Fruit fly (Drosophila melanogaster) whole organism, embryonic: Measurements from ENCODE around the gene inaE.

Source experiments
- Awh ChIP-seq: fragments of 200-800 bp; sonication (Bioruptor generic); IDR thresholded peaks from 2 replicates; pipeline ENCODE4, ENCODE4 v1.3.6; 2022; ENCODE audit warnings: missing biosample characterization, missing genetic modification characterization
- Bdp1 ChIP-seq: fragments of 200-800 bp; sonication (Bioruptor generic); optimal IDR thresholded peaks from 3 replicates; lab custom pipeline; 2016; ENCODE audit warnings: missing biosample characterization, missing genetic modification characterization
- CG10147 ChIP-seq: fragments of 200-800 bp; sonication (Bioruptor generic); optimal IDR thresholded peaks from 2 replicates; lab custom pipeline; 2019; ENCODE audit warnings: missing biosample characterization, mild to moderate bottlenecking, missing genetic modification characterization, moderate library complexity
- CG11695 ChIP-seq: fragments of 200-800 bp; sonication (Bioruptor generic); IDR thresholded peaks from 3 replicates; pipeline ENCODE4 v1.3.6; 2022; ENCODE audit warnings: missing biosample characterization, missing genetic modification characterization
- CG14710 ChIP-seq: fragments of 200-800 bp; sonication (Bioruptor generic); optimal IDR thresholded peaks from 3 replicates; lab custom pipeline; 2019; ENCODE audit warnings: missing biosample characterization, mild to moderate bottlenecking, missing genetic modification characterization, moderate library complexity
- CG14860 ChIP-seq: fragments of 200-800 bp; sonication (Bioruptor generic); IDR thresholded peaks from 3 replicates; pipeline ENCODE4 v1.3.6; 2022; ENCODE audit warnings: missing biosample characterization, missing genetic modification characterization; ENCODE audit not compliant: partially characterized antibody
- CG17359 ChIP-seq: fragments of 200-800 bp; sonication (Bioruptor generic); optimal IDR thresholded peaks from 3 replicates; lab custom pipeline; 2018; ENCODE audit warnings: missing biosample characterization, mild to moderate bottlenecking, missing genetic modification characterization, moderate library complexity
- CG17802 ChIP-seq: fragments of 200-800 bp; sonication (Bioruptor generic); optimal IDR thresholded peaks from 2 replicates; lab custom pipeline; 2018; ENCODE audit warnings: missing biosample characterization, mild to moderate bottlenecking, missing genetic modification characterization, moderate library complexity
- CG18599 ChIP-seq: fragments of 200-800 bp; sonication (Bioruptor generic); optimal IDR thresholded peaks from 3 replicates; lab custom pipeline; 2017; ENCODE audit warnings: missing biosample characterization, missing genetic modification characterization, mild to moderate bottlenecking, moderate library complexity, missing genetic modification reagents
- CG2116 ChIP-seq: fragments of 200-800 bp; sonication (Bioruptor generic); optimal IDR thresholded peaks from 3 replicates; lab custom pipeline; 2018; ENCODE audit warnings: missing biosample characterization, mild to moderate bottlenecking, missing genetic modification characterization
- CG2875 ChIP-seq: fragments of 200-800 bp; sonication (Bioruptor generic); optimal IDR thresholded peaks from 2 replicates; lab custom pipeline; 2017; ENCODE audit warnings: missing biosample characterization, mild to moderate bottlenecking, missing genetic modification characterization, missing genetic modification reagents
- CG34422 ChIP-seq: fragments of 200-800 bp; sonication (Bioruptor generic); IDR thresholded peaks from 3 replicates; pipeline ENCODE4 v1.3.6; 2022; ENCODE audit warnings: missing biosample characterization, missing genetic modification characterization
- CG4404 ChIP-seq: fragments of 200-800 bp; sonication (Bioruptor generic); IDR thresholded peaks from 2 replicates; pipeline ENCODE4 v1.3.6; 2022; ENCODE audit warnings: missing biosample characterization, missing genetic modification characterization
- CG4820 ChIP-seq: fragments of 200-800 bp; sonication (Bioruptor generic); optimal IDR thresholded peaks from 3 replicates; lab custom pipeline; 2016; ENCODE audit warnings: missing biosample characterization, missing genetic modification characterization
- CG6175 ChIP-seq: fragments of 200-800 bp; sonication (Bioruptor generic); IDR thresholded peaks from 3 replicates; pipeline ENCODE4 v1.3.6; 2022; ENCODE audit warnings: missing biosample characterization, missing genetic modification characterization
- CG7745 ChIP-seq: fragments of 200-800 bp; sonication (Bioruptor generic); optimal IDR thresholded peaks from 2 replicates; lab custom pipeline; 2018; ENCODE audit warnings: missing biosample characterization, mild to moderate bottlenecking, missing genetic modification characterization, moderate library complexity
- CG7928 ChIP-seq: fragments of 200-800 bp; sonication (Bioruptor generic); optimal IDR thresholded peaks from 2 replicates; lab custom pipeline; 2017; ENCODE audit warnings: missing biosample characterization, mild to moderate bottlenecking, missing genetic modification characterization
- CG8765 ChIP-seq: fragments of 200-800 bp; sonication (Bioruptor generic); IDR thresholded peaks from 2 replicates; pipeline ENCODE4 v1.3.6; 2022; ENCODE audit warnings: missing biosample characterization, missing genetic modification characterization
- CG9437 ChIP-seq: fragments of 200-800 bp; sonication (Bioruptor generic); optimal IDR thresholded peaks from 2 replicates; lab custom pipeline; 2018; ENCODE audit warnings: missing biosample characterization, mild to moderate bottlenecking, missing genetic modification characterization
- CG9727 ChIP-seq: fragments of 200-800 bp; sonication (Bioruptor generic); optimal IDR thresholded peaks from 3 replicates; lab custom pipeline; 2017; ENCODE audit warnings: missing biosample characterization, mild to moderate bottlenecking, missing genetic modification characterization
- CoRest ChIP-seq: fragments of 200-800 bp; sonication (Bioruptor generic); optimal IDR thresholded peaks from 3 replicates; lab custom pipeline; 2018; ENCODE audit warnings: missing biosample characterization, mild to moderate bottlenecking, missing genetic modification characterization, moderate library complexity
- D19A ChIP-seq: fragments of 200-800 bp; optimal IDR thresholded peaks from 3 replicates; lab custom pipeline; 2019; ENCODE audit warnings: missing biosample characterization, mild to moderate bottlenecking, missing genetic modification characterization, moderate library complexity
- Doc3 ChIP-seq: fragments of 200-800 bp; sonication (Bioruptor generic); IDR thresholded peaks from 3 replicates; pipeline ENCODE4 v1.3.6; 2022; ENCODE audit warnings: missing biosample characterization, missing genetic modification characterization; ENCODE audit not compliant: partially characterized antibody
- Dp ChIP-seq: fragments of 200-800 bp; sonication (Bioruptor generic); optimal IDR thresholded peaks from 2 replicates; lab custom pipeline; 2018; ENCODE audit warnings: missing biosample characterization, mild to moderate bottlenecking, missing genetic modification characterization, moderate library complexity
- HmgZ ChIP-seq: fragments of 200-800 bp; sonication (Bioruptor generic); optimal IDR thresholded peaks from 2 replicates; lab custom pipeline; 2018; ENCODE audit warnings: missing biosample characterization, mild to moderate bottlenecking, missing genetic modification characterization
- Mes4 ChIP-seq: fragments of 200-800 bp; sonication (Bioruptor generic); optimal IDR thresholded peaks from 2 replicates; lab custom pipeline; 2016; ENCODE audit warnings: missing biosample characterization, missing genetic modification characterization
- Mrtf ChIP-seq: fragments of 200-800 bp; sonication (Bioruptor generic); IDR thresholded peaks from 3 replicates; pipeline ENCODE4 v1.3.6; 2022; ENCODE audit warnings: missing biosample characterization, missing genetic modification characterization
- Nf-YA ChIP-seq: fragments of 200-800 bp; sonication (Bioruptor generic); IDR thresholded peaks from 2 replicates; pipeline ENCODE4 v1.3.6; 2022; ENCODE audit warnings: missing biosample characterization, missing genetic modification characterization
- PHDP ChIP-seq: fragments of 200-800 bp; sonication (Bioruptor generic); optimal IDR thresholded peaks from 3 replicates; lab custom pipeline; 2018; ENCODE audit warnings: missing biosample characterization, mild to moderate bottlenecking, missing genetic modification characterization, moderate library complexity
- Rx ChIP-seq: fragments of 200-800 bp; sonication (Bioruptor generic); IDR thresholded peaks from 2 replicates; pipeline ENCODE4 v1.3.6; 2022; ENCODE audit warnings: missing biosample characterization, missing genetic modification characterization
- Sox102F ChIP-seq: fragments of 200-800 bp; sonication (Bioruptor generic); optimal IDR thresholded peaks from 2 replicates; lab custom pipeline; 2018; ENCODE audit warnings: missing biosample characterization, mild to moderate bottlenecking, missing genetic modification characterization, moderate library complexity
- Spps ChIP-seq: fragments of 200-800 bp; sonication (Bioruptor generic); optimal IDR thresholded peaks from 2 replicates; lab custom pipeline; 2018; ENCODE audit warnings: missing biosample characterization, mild to moderate bottlenecking, missing genetic modification characterization
- Taf1 ChIP-seq: fragments of 200-800 bp; sonication (Bioruptor generic); IDR thresholded peaks from 2 replicates; pipeline ENCODE4 v1.3.6; 2022; ENCODE audit warnings: missing biosample characterization, missing genetic modification characterization
- Xrp1 ChIP-seq: fragments of 200-800 bp; sonication (Bioruptor generic); IDR thresholded peaks from 2 replicates; pipeline ENCODE4 v1.3.6; 2022; ENCODE audit warnings: missing biosample characterization, missing genetic modification characterization
- ara ChIP-seq: fragments of 200-800 bp; sonication (Bioruptor generic); IDR thresholded peaks from 2 replicates; pipeline ENCODE4 v1.3.6; 2022; ENCODE audit warnings: missing biosample characterization, missing genetic modification characterization
- ci ChIP-seq: fragments of 200-800 bp; sonication (Bioruptor generic); IDR thresholded peaks from 3 replicates; pipeline ENCODE4 v1.3.6; 2022; ENCODE audit warnings: missing biosample characterization, missing genetic modification characterization
- dmrt99B ChIP-seq: fragments of 200-800 bp; sonication (Bioruptor generic); optimal IDR thresholded peaks from 2 replicates; lab custom pipeline; 2018; ENCODE audit warnings: missing biosample characterization, mild to moderate bottlenecking, missing genetic modification characterization, moderate library complexity
- dysf ChIP-seq: fragments of 200-800 bp; sonication (Bioruptor generic); IDR thresholded peaks from 3 replicates; pipeline ENCODE4 v1.3.6; 2022; ENCODE audit warnings: missing biosample characterization, missing genetic modification characterization
- ems ChIP-seq: fragments of 200-800 bp; sonication (Bioruptor generic); optimal IDR thresholded peaks from 3 replicates; lab custom pipeline; 2016; ENCODE audit warnings: missing biosample characterization, missing genetic modification characterization
- exex ChIP-seq: fragments of 200-800 bp; sonication (Bioruptor generic); optimal IDR thresholded peaks from 4 replicates; lab custom pipeline; 2018; ENCODE audit warnings: missing biosample characterization, mild to moderate bottlenecking, missing genetic modification characterization, moderate library complexity
- gem ChIP-seq: fragments of 200-800 bp; sonication (Bioruptor generic); optimal IDR thresholded peaks from 2 replicates; lab custom pipeline; 2019; ENCODE audit warnings: missing biosample characterization, mild to moderate bottlenecking, missing genetic modification characterization, moderate library complexity
- gsb-n ChIP-seq: fragments of 200-800 bp; sonication (Bioruptor generic); optimal IDR thresholded peaks from 3 replicates; lab custom pipeline; 2018; ENCODE audit warnings: missing biosample characterization, mild to moderate bottlenecking, missing genetic modification characterization
- nmo ChIP-seq: fragments of 200-800 bp; sonication (Bioruptor generic); optimal IDR thresholded peaks from 2 replicates; lab custom pipeline; 2018; ENCODE audit warnings: missing biosample characterization, mild to moderate bottlenecking, missing genetic modification characterization, moderate library complexity
- oc ChIP-seq: fragments of 200-800 bp; sonication (Bioruptor generic); optimal IDR thresholded peaks from 2 replicates; lab custom pipeline; 2018; ENCODE audit warnings: missing biosample characterization, mild to moderate bottlenecking, missing genetic modification characterization, moderate library complexity
- ro ChIP-seq: fragments of 200-800 bp; sonication (Bioruptor generic); IDR thresholded peaks from 2 replicates; pipeline ENCODE4 v1.3.6; 2022; ENCODE audit warnings: missing biosample characterization, missing genetic modification characterization
- sisA ChIP-seq: fragments of 200-800 bp; sonication (Bioruptor generic); IDR thresholded peaks from 2 replicates; pipeline ENCODE4 v1.3.6; 2022; ENCODE audit warnings: missing biosample characterization, missing genetic modification characterization
- ssp ChIP-seq: fragments of 200-800 bp; sonication (Bioruptor generic); IDR thresholded peaks from 2 replicates; pipeline ENCODE4 v1.3.6; 2022; ENCODE audit warnings: missing biosample characterization, missing genetic modification characterization
- sug ChIP-seq: fragments of 200-800 bp; optimal IDR thresholded peaks from 2 replicates; lab custom pipeline; 2019; ENCODE audit warnings: missing biosample characterization, mild to moderate bottlenecking, missing genetic modification characterization, moderate library complexity
- unpg ChIP-seq: fragments of 200-800 bp; sonication (Bioruptor generic); optimal IDR thresholded peaks from 3 replicates; lab custom pipeline; 2018; ENCODE audit warnings: missing biosample characterization, mild to moderate bottlenecking, missing genetic modification characterization, moderate library complexity

Gene inaE

dm6 chrX:13764397-13765119, 19.0 kb upstream of the inaE start (continued):
- TF ChIP-seq oc (tag; lab: Kevin White, UChicago) (peak; percentile 36), CG8765 (GFP tag; lab: Robert Waterston, UW) (no peak), CG18599 (GFP tag; lab: Kevin White, UChicago) (peak; percentile 26), CG11695 (GFP tag; lab: Robert Waterston, UW) (peak; percentile 57; the same call in 1 of the 3 replicates), Doc3 (GFP tag; lab: Robert Waterston, UW) (no peak), CG34422 (GFP tag; lab: Robert Waterston, UW) (peak; percentile 56; the same call in 1 of the 3 replicates), Bdp1 (GFP tag; lab: Kevin White, UChicago) (no peak), exex (no peak), CoRest (tag; lab: Kevin White, UChicago) (peak; percentile 48), ci (GFP tag; lab: Robert Waterston, UW) (peak; percentile 75), Rx (GFP tag; lab: Robert Waterston, UW) (peak; percentile 8; the same call in 1 of the 2 replicates), CG4404 (GFP tag; lab: Robert Waterston, UW) (no peak), Nf-YA (GFP tag; lab: Robert Waterston, UW) (0 out of 2 replicates have a peak, but pooled peaks have one; percentile 46), CG14710 (tag; lab: Kevin White, UChicago) (peak; percentile 34), Spps (no peak), nmo (peak; percentile 67), gem (tag; lab: Kevin White, UChicago) (peak; percentile 75), Taf1 (GFP tag; lab: Robert Waterston, UW) (peak; percentile 27; the same call in 1 of the 2 replicates), CG9437 (GFP tag; lab: Kevin White, UChicago) (peak; percentile 39), CG2116 (GFP tag; lab: Kevin White, UChicago) (peak; percentile 11), CG17359 (tag; lab: Kevin White, UChicago) (peak; percentile 76), Sox102F (GFP tag; lab: Kevin White, UChicago) (peak; percentile 79), CG14860 (GFP tag; lab: Robert Waterston, UW) (no peak), ara (GFP tag; lab: Robert Waterston, UW) (peak; percentile 62), Mes4 (GFP tag; lab: Kevin White, UChicago) (no peak), sisA (GFP tag; lab: Robert Waterston, UW) (peak; percentile 52), CG2875 (GFP tag; lab: Kevin White, UChicago) (peak; percentile 44), CG17802 (tag; lab: Kevin White, UChicago) (no peak), CG6175 (GFP tag; lab: Robert Waterston, UW) (no peak), dmrt99B (peak; percentile 70), CG7928 (GFP tag; lab: Kevin White, UChicago) (no peak), sug (tag; lab: Kevin White, UChicago) (peak; percentile 23), Dp (GFP tag; lab: Kevin White, UChicago) (no peak), ro (GFP tag; lab: Robert Waterston, UW) (no peak), CG7745 (tag; lab: Kevin White, UChicago) (no peak), CG4820 (peak; percentile 34), ems (GFP tag; lab: Kevin White, UChicago) (no peak), PHDP (peak; percentile 43), HmgZ (tag; lab: Kevin White, UChicago) (peak; percentile 8), Xrp1 (peak; percentile 57), Awh (GFP tag; lab: Robert Waterston, UW) (peak; percentile 28; the same call in 1 of the 2 replicates), unpg (GFP tag; lab: Kevin White, UChicago) (peak; percentile 62), Mrtf (GFP tag; lab: Robert Waterston, UW) (0 out of 3 replicates have a peak, but pooled peaks have one; percentile 47), dysf (GFP tag; lab: Robert Waterston, UW) (peak; percentile 61; the same call in 2 of the 3 replicates), CG9727 (GFP tag; lab: Kevin White, UChicago) (peak; percentile 27), ssp (GFP tag; lab: Robert Waterston, UW) (peak; percentile 26; the same call in 1 of the 2 replicates), D19A (tag; lab: Kevin White, UChicago) (peak; percentile 46), gsb-n (tag; lab: Kevin White, UChicago) (peak; percentile 16), CG10147 (no peak)
